Fruit fly (Drosophila melanogaster): ENCODE results near the gene CG11983.

DNA sequence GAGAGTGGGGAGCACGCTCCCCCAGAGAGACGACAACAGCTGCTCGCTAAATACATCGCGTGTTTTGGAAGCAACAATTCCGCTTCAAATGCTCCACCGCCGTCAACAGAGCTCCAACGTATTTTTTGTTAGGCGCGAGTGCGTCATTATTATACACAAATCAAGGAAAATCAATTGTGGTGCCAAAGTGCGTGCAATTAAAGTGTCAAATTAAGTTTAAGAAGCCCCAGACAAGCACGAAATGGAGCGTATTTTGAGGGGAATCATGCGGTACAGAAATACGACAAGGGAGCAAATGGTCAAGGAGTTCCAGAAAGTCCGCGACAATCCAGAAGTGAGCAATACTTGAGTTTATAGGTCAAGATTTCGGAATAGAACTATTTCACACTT lies 27.4 kb upstream of the CG11983 start, which contains the start of gene CAHbeta:
- TF ChIP-seq EcR (GFP tag; optimal IDR thresholded peaks at IDR 0.05) (no peak), usp (GFP tag; optimal IDR thresholded peaks at IDR 0.05) (no peak), CG8478 (optimal IDR thresholded peaks at IDR 0.05) (no peak), psq (optimal IDR thresholded peaks at IDR 0.05) (no peak), pan (optimal IDR thresholded peaks at IDR 0.05) (no peak), Dll (optimal IDR thresholded peaks at IDR 0.05) (no peak)

Data from whole organism.